Fruit fly (Drosophila melanogaster): ENCODE data around the gene CG4194.

Gene CG4194

DNA sequence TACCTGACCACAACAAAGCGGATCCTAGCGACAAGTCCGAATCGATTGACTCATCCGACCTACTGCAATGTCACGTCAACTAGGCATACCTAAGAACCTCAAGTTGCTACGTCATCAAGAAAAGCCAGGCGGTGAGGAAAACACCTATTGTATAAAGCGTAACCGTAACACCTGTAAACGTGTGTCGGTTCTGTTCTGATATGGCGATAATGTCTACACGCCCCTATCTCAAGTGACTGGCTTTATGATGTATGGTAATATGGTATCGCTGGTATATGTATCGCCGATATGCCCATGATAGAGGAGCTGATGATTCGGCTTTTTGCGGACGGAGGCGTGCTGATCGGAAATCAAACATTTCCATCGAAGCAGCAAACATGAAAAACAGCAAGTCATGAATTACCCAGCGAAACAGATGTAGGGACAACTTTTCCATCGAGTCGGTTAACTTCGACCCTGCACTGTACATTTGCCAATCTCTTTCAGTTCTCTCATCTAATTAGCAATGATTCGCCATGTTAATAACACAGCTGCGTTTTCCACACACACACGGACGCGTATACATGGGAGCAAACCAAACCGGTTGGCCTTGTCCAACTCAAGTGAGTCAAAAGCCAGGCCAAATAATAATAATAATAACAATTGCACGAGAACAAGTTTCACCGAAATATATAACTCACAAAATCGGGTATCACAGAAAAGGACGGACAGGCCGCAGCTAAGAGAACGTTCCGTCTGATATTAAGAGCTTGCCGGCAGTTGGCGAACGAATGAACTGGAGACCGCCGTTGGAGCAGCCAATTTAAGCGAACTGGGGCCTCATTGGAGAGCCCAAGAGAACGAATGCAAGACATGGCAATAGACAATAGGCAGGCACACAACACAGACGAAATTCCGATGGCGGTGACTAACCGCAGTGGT is 1.7 kb downstream of the CG4194 start:
- no peak for TF ChIP-seq Blimp-1 (GFP tag; optimal IDR thresholded peaks at IDR 0.05)
- TF ChIP-seq CG16779 (tag; optimal IDR thresholded peaks at IDR 0.05) = peak; percentile 20
- TF ChIP-seq CG15336 (GFP tag; IDR thresholded peaks at IDR 0.05) = no peak
- TF ChIP-seq CG11762 (GFP tag; optimal IDR thresholded peaks at IDR 0.05; ENCODE audit: insufficient read depth) = no peak

- TF ChIP-seq net (GFP tag; optimal IDR thresholded peaks at IDR 0.05) = peak; percentile 42
- TF ChIP-seq salr (GFP tag; optimal IDR thresholded peaks at IDR 0.05) = no peak
- no peak for TF ChIP-seq CG11902 (GFP tag; optimal IDR thresholded peaks at IDR 0.05)
- peak; percentile 14 for TF ChIP-seq CG11762 (GFP tag; optimal IDR thresholded peaks at IDR 0.05; ENCODE audit: insufficient read depth)
- TF ChIP-seq CG3032 (tag; optimal IDR thresholded peaks at IDR 0.05) = peak; percentile 35
- TF ChIP-seq CG10631 (GFP tag; optimal IDR thresholded peaks at IDR 0.05) = peak; percentile 43
- TF ChIP-seq fd59A (GFP tag; optimal IDR thresholded peaks at IDR 0.05) = no peak
- peak; percentile 82 for TF ChIP-seq eg (GFP tag; IDR thresholded peaks at IDR 0.05)
- no peak for TF ChIP-seq fkh (GFP tag; optimal IDR thresholded peaks at IDR 0.05)
- peak; percentile 36 for TF ChIP-seq acj6 (GFP tag; optimal IDR thresholded peaks at IDR 0.05)
- peak in 1 of 2 experiments; percentile 46 for TF ChIP-seq ss (GFP tag; optimal IDR thresholded peaks at IDR 0.05)
- no peak for TF ChIP-seq Hr4 (GFP tag; optimal IDR thresholded peaks at IDR 0.05)
- TF ChIP-seq dac (GFP tag; optimal IDR thresholded peaks at IDR 0.05) = peak; percentile 30
- TF ChIP-seq CG7368 (GFP tag; optimal IDR thresholded peaks at IDR 0.05) = peak; percentile 50
- peak; percentile 73 for TF ChIP-seq CG15336 (GFP tag; IDR thresholded peaks at IDR 0.05)
- peak; percentile 1 for TF ChIP-seq Ets21C (GFP tag; optimal IDR thresholded peaks at IDR 0.05)
- no peak for TF ChIP-seq fd85E (GFP tag; optimal IDR thresholded peaks at IDR 0.05)
- peak; percentile 43 for TF ChIP-seq Hr39 (GFP tag; optimal IDR thresholded peaks at IDR 0.05)
- no peak for TF ChIP-seq CG6792 (GFP tag; optimal IDR thresholded peaks at IDR 0.05)
- TF ChIP-seq Eip75B (GFP tag; optimal IDR thresholded peaks at IDR 0.05) = peak; percentile 47
- peak; percentile 63 for TF ChIP-seq CG3919 (GFP tag; optimal IDR thresholded peaks at IDR 0.05)
- TF ChIP-seq Sox102F (GFP tag; optimal IDR thresholded peaks at IDR 0.05) = no peak
- peak; percentile 45 for TF ChIP-seq CG6808 (GFP tag; optimal IDR thresholded peaks at IDR 0.05)
- TF ChIP-seq Eip78C (GFP tag) = peak; percentile 67
- peak; percentile 45 for TF ChIP-seq Sox14 (GFP tag; optimal IDR thresholded peaks at IDR 0.05)
- no peak for TF ChIP-seq Met (GFP tag; optimal IDR thresholded peaks at IDR 0.05)
- TF ChIP-seq Sox15 (GFP tag; optimal IDR thresholded peaks at IDR 0.05) = no peak
- TF ChIP-seq CG16779 (tag; optimal IDR thresholded peaks at IDR 0.05) = no peak
- no peak for TF ChIP-seq CG6854 (GFP tag; optimal IDR thresholded peaks at IDR 0.05)
- TF ChIP-seq spab (GFP tag; optimal IDR thresholded peaks at IDR 0.05) = no peak
- peak; percentile 82 for TF ChIP-seq svp (GFP tag)
- TF ChIP-seq CG10669 (GFP tag; optimal IDR thresholded peaks at IDR 0.05) = peak; percentile 38
- TF ChIP-seq CG11294 (GFP tag; IDR thresholded peaks at IDR 0.05) = no peak
- TF ChIP-seq Eip93F (GFP tag; optimal IDR thresholded peaks at IDR 0.05) = no peak
- TF ChIP-seq CG6276 (GFP tag; optimal IDR thresholded peaks at IDR 0.05) = peak; percentile 68
- TF ChIP-seq CG31627 (GFP tag; optimal IDR thresholded peaks at IDR 0.05) = peak; percentile 23
- no peak for TF ChIP-seq CG34406 (GFP tag; optimal IDR thresholded peaks at IDR 0.05)
- TF ChIP-seq Smox (GFP tag; optimal IDR thresholded peaks at IDR 0.05) = no peak
- TF ChIP-seq CG8319 (GFP tag; optimal IDR thresholded peaks at IDR 0.05) = peak; percentile 5
- TF ChIP-seq topi (GFP tag; optimal IDR thresholded peaks at IDR 0.05) = peak; percentile 34
- TF ChIP-seq CG1621 (tag; optimal IDR thresholded peaks at IDR 0.05) = no peak
- TF ChIP-seq CG8632 (GFP tag; optimal IDR thresholded peaks at IDR 0.05) = no peak
- TF ChIP-seq CG8119 (GFP tag; IDR thresholded peaks at IDR 0.05) = peak; percentile 57; the same call in 2 of the 3 replicates
- TF ChIP-seq Blimp-1 (GFP tag; optimal IDR thresholded peaks at IDR 0.05) = no peak
- TF ChIP-seq OdsH (GFP tag; optimal IDR thresholded peaks at IDR 0.05) = no peak
- TF ChIP-seq cyc (GFP tag; optimal IDR thresholded peaks at IDR 0.05) = peak; percentile 52
- peak; percentile 43 for TF ChIP-seq Lpt (GFP tag; optimal IDR thresholded peaks at IDR 0.05)
- TF ChIP-seq pdm3 (GFP tag; optimal IDR thresholded peaks at IDR 0.05) = peak; percentile 34
Measured at dm6 chrX:2070708-2071063, 2.3 kb downstream of the CG4194 start.

Data from whole organism, prepupa.